Worm (Caenorhabditis elegans) whole organism, L4 larva: Measurements from ENCODE around the gene nlp-30.

Experiments used
- lsy-2 ChIP-seq, 2 experiments: fragments of 150-350 bp in 1 of 2; sonication (generic microtip) in 1 of 2; optimal IDR thresholded peaks; 2 replicates each; lab custom pipeline; 2014 to 2017; ENCODE audit warnings: missing biosample characterization in 2 of 2, missing genetic modification characterization in 2 of 2
- mep-1 ChIP-seq: fragments of 150-350 bp; sonication (generic microtip); optimal IDR thresholded peaks from 3 replicates; lab custom pipeline; 2014; ENCODE audit warnings: missing biosample characterization, missing genetic modification characterization
- nhr-10 ChIP-seq: fragments of 150-350 bp; optimal IDR thresholded peaks from 2 replicates; lab custom pipeline; 2014; ENCODE audit warnings: missing biosample characterization, missing genetic modification characterization
- nhr-11 ChIP-seq: fragments of 150-350 bp; optimal IDR thresholded peaks from 2 replicates; lab custom pipeline; 2014; ENCODE audit warnings: missing biosample characterization, missing genetic modification characterization
- nhr-25 ChIP-seq: sonication (generic microtip); optimal IDR thresholded peaks from 2 replicates; lab custom pipeline; 2017; ENCODE audit warnings: missing genetic modification characterization, mild to moderate bottlenecking, missing compliant biosample characterization, antibody characterized with exemption, moderate library complexity, borderline replicate concordance; ENCODE audit not compliant: insufficient read depth
- unc-62 ChIP-seq, 3 experiments: fragments of 150-350 bp in 1 of 3; sonication (generic microtip); optimal IDR thresholded peaks in 2 of 3; peaks in 1 of 3; 1 replicate in 1 of 3; 2 replicates in 2 of 3; lab custom pipeline; 2014 to 2017; ENCODE audit warnings: missing biosample characterization in 3 of 3, missing genetic modification characterization in 3 of 3, missing genetic modification reagents in 3 of 3, missing genotype in 1 of 3

DNA sequence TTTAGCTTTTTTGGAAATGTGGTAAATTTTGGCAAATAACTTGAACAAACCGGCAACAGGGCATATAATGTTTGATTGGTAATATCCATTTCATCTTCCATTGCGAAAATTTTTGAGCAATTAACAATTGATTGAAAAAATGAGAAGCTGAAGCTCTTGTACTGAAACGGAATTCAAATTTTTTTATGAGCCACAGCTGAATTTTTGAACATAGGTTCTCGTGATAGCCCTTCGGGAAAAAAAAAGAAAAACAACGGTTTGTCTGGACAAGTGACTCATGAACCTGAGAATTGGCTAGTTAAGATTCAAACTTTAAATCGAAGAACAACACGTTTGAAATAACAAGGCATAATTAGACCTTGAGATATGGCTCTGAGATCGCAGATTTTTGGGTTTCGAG, 14.1 kb downstream of the nlp-30 start, which contains the start of gene srx-62:
- TF ChIP-seq nhr-11 (tag; lab: Kevin White, UChicago) (no peak), unc-62 (GFP tag; optimal IDR thresholded peaks at IDR 0.05 in 1 of 2; lab: Kevin White, UChicago) (no peak), unc-62 (tag; optimal IDR thresholded peaks at IDR 0.05; lab: Kevin White, UChicago) (no peak), nhr-25 (tag; lab: Kevin White, UChicago) (no peak), lsy-2 (tag; optimal IDR thresholded peaks at IDR 0.05; lab: Kevin White, UChicago) (no peak), nhr-10 (no peak), mep-1 (tag; lab: Kevin White, UChicago) (no peak)
